Fruit fly (Drosophila melanogaster) whole organism, embryonic: ENCODE measurements around the gene Ptp10D.
A peak's percentile ranks its signal among the peaks of the same experiment; 100 is the strongest.

ENCODE experiments used
- Bteb2 ChIP-seq: fragments of 200-800 bp; sonication (Bioruptor generic); optimal IDR thresholded peaks from 2 replicates; lab custom pipeline; 2016; ENCODE audit warnings: missing biosample characterization, missing genetic modification characterization
- CG10209 ChIP-seq: fragments of 200-800 bp; sonication (Bioruptor generic); optimal IDR thresholded peaks from 3 replicates; lab custom pipeline; 2017; ENCODE audit warnings: missing biosample characterization, mild to moderate bottlenecking, missing genetic modification characterization, missing genetic modification reagents
- CG10959 ChIP-seq: fragments of 200-800 bp; sonication (Bioruptor generic); IDR thresholded peaks from 2 replicates; pipeline ENCODE4 v1.3.6; 2022; ENCODE audit warnings: missing biosample characterization, missing genetic modification characterization
- CG11696 ChIP-seq: fragments of 200-800 bp; sonication (Bioruptor generic); IDR thresholded peaks from 2 replicates; pipeline ENCODE4 v1.3.6; 2022; ENCODE audit warnings: missing biosample characterization, missing genetic modification characterization
- CG15011 ChIP-seq: fragments of 200-800 bp; sonication (Bioruptor generic); optimal IDR thresholded peaks from 3 replicates; lab custom pipeline; 2018; ENCODE audit warnings: missing biosample characterization, mild to moderate bottlenecking, missing genetic modification characterization
- CG15269 ChIP-seq: fragments of 200-800 bp; sonication (Bioruptor generic); optimal IDR thresholded peaks from 2 replicates; lab custom pipeline; 2018; ENCODE audit warnings: missing biosample characterization, mild to moderate bottlenecking, missing genetic modification characterization, moderate library complexity
- CG1603 ChIP-seq: fragments of 200-800 bp; sonication (Bioruptor generic); optimal IDR thresholded peaks from 2 replicates; lab custom pipeline; 2019; ENCODE audit warnings: missing biosample characterization, mild to moderate bottlenecking, missing genetic modification characterization, moderate library complexity
- CG17361 ChIP-seq: fragments of 200-800 bp; sonication (Bioruptor generic); IDR thresholded peaks from 3 replicates; pipeline ENCODE4 v1.3.6; 2022; ENCODE audit warnings: missing biosample characterization, missing genetic modification characterization
- CG17385 ChIP-seq: fragments of 200-800 bp; sonication (Bioruptor generic); optimal IDR thresholded peaks from 3 replicates; lab custom pipeline; 2018; ENCODE audit warnings: missing biosample characterization, mild to moderate bottlenecking, missing genetic modification characterization
- CG30403 ChIP-seq: fragments of 200-800 bp; sonication (Bioruptor generic); optimal IDR thresholded peaks from 3 replicates; lab custom pipeline; 2016; ENCODE audit warnings: missing biosample characterization, missing genetic modification characterization
- CG3065 ChIP-seq: fragments of 200-800 bp; sonication (Bioruptor generic); optimal IDR thresholded peaks from 2 replicates; lab custom pipeline; 2016; ENCODE audit warnings: missing biosample characterization, missing genetic modification characterization
- CG3995 ChIP-seq: fragments of 200-800 bp; sonication (Bioruptor generic); optimal IDR thresholded peaks from 3 replicates; lab custom pipeline; 2016; ENCODE audit warnings: missing biosample characterization, missing genetic modification characterization
- CG6854 ChIP-seq: fragments of 200-800 bp; sonication (Bioruptor generic); optimal IDR thresholded peaks from 3 replicates; lab custom pipeline; 2017; ENCODE audit warnings: missing biosample characterization, mild to moderate bottlenecking, missing genetic modification characterization
- CG8359 ChIP-seq: fragments of 200-800 bp; sonication (Bioruptor generic); optimal IDR thresholded peaks from 2 replicates; lab custom pipeline; 2017; ENCODE audit warnings: missing biosample characterization, mild to moderate bottlenecking, missing genetic modification characterization, borderline replicate concordance
- CG8478 ChIP-seq: fragments of >200 bp; optimal IDR thresholded peaks from 2 replicates; lab custom pipeline; 2018
- CG8924 ChIP-seq: fragments of 200-800 bp; optimal IDR thresholded peaks from 3 replicates; lab custom pipeline; 2019; ENCODE audit warnings: missing biosample characterization, mild to moderate bottlenecking, missing genetic modification characterization, moderate library complexity
- CG9437 ChIP-seq: fragments of 200-800 bp; sonication (Bioruptor generic); optimal IDR thresholded peaks from 2 replicates; lab custom pipeline; 2018; ENCODE audit warnings: missing biosample characterization, mild to moderate bottlenecking, missing genetic modification characterization
- CG9876 ChIP-seq: fragments of 200-800 bp; sonication (Bioruptor generic); optimal IDR thresholded peaks from 2 replicates; lab custom pipeline; 2016; ENCODE audit warnings: missing biosample characterization, missing genetic modification characterization
- Fer3 ChIP-seq: fragments of 200-800 bp; sonication (Bioruptor generic); optimal IDR thresholded peaks from 2 replicates; lab custom pipeline; 2018; ENCODE audit warnings: missing biosample characterization, mild to moderate bottlenecking, missing genetic modification characterization, moderate library complexity
- Gsc ChIP-seq: fragments of 200-800 bp; sonication (Bioruptor generic); IDR thresholded peaks from 2 replicates; pipeline ENCODE4 v1.3.6; 2022; ENCODE audit warnings: missing biosample characterization, missing genetic modification characterization
- HLHmδ ChIP-seq: fragments of 200-800 bp; sonication (Bioruptor generic); optimal IDR thresholded peaks from 2 replicates; lab custom pipeline; 2018; ENCODE audit warnings: missing biosample characterization, mild to moderate bottlenecking, missing genetic modification characterization, moderate library complexity
- Hr3 ChIP-seq: fragments of 200-800 bp; sonication (Bioruptor generic); optimal IDR thresholded peaks from 3 replicates; lab custom pipeline; 2016; ENCODE audit warnings: missing biosample characterization, missing genetic modification characterization
- Hr78 ChIP-seq, 2 experiments: fragments of 200-800 bp in 1 of 2; fragments of >200 bp in 1 of 2; sonication (Bioruptor generic) in 1 of 2; optimal IDR thresholded peaks; 2 replicates each; lab custom pipeline; 2017 to 2019; ENCODE audit warnings: missing biosample characterization in 2 of 2, missing genetic modification characterization in 2 of 2, mild to moderate bottlenecking in 1 of 2, moderate library complexity in 1 of 2
- Hsf ChIP-seq: fragments of 200-800 bp; sonication (Bioruptor generic); optimal IDR thresholded peaks from 3 replicates; lab custom pipeline; 2016; ENCODE audit warnings: missing biosample characterization, missing genetic modification characterization
- NK7.1 ChIP-seq: fragments of 200-800 bp; sonication (Bioruptor generic); optimal IDR thresholded peaks from 3 replicates; lab custom pipeline; 2016; ENCODE audit warnings: missing biosample characterization, missing genetic modification characterization
- Sin3A ChIP-seq: fragments of >200 bp; optimal IDR thresholded peaks from 2 replicates; lab custom pipeline; 2018
- Sry-β ChIP-seq: fragments of 200-800 bp; sonication (Bioruptor generic); optimal IDR thresholded peaks from 2 replicates; lab custom pipeline; 2018; ENCODE audit warnings: missing biosample characterization, mild to moderate bottlenecking, missing genetic modification characterization, moderate library complexity
- Ssrp ChIP-seq: fragments of 200-800 bp; sonication (Bioruptor generic); optimal IDR thresholded peaks from 2 replicates; lab custom pipeline; 2018; ENCODE audit warnings: missing biosample characterization, mild to moderate bottlenecking, missing genetic modification characterization, moderate library complexity
- Xbp1 ChIP-seq: fragments of 200-800 bp; sonication (Bioruptor generic); optimal IDR thresholded peaks from 3 replicates; lab custom pipeline; 2016; ENCODE audit warnings: missing biosample characterization, mild to moderate bottlenecking, missing genetic modification characterization
- ab ChIP-seq: fragments of 200-800 bp; sonication (Bioruptor generic); optimal IDR thresholded peaks from 2 replicates; lab custom pipeline; 2016; ENCODE audit warnings: missing biosample characterization, missing genetic modification characterization
- bcd ChIP-seq: fragments of 200-800 bp; sonication (Bioruptor generic); optimal IDR thresholded peaks from 2 replicates; lab custom pipeline; 2017; ENCODE audit warnings: missing biosample characterization, mild to moderate bottlenecking, missing genetic modification characterization
- br ChIP-seq: fragments of >200 bp; optimal IDR thresholded peaks from 2 replicates; lab custom pipeline; 2017
- chn ChIP-seq: fragments of 200-800 bp; sonication (Bioruptor generic); optimal IDR thresholded peaks from 2 replicates; lab custom pipeline; 2016; ENCODE audit warnings: missing biosample characterization, missing genetic modification characterization
- crc ChIP-seq: fragments of 200-800 bp; sonication (Bioruptor generic); optimal IDR thresholded peaks from 2 replicates; lab custom pipeline; 2016; ENCODE audit warnings: missing biosample characterization, missing genetic modification characterization
- dpn ChIP-seq, 2 experiments: fragments of 200-800 bp; sonication (Bioruptor generic); optimal IDR thresholded peaks; 3 replicates each; lab custom pipeline; 2016; ENCODE audit warnings: missing biosample characterization in 2 of 2, missing genetic modification characterization in 2 of 2
- fd64A ChIP-seq: fragments of 200-800 bp; sonication (Bioruptor generic); optimal IDR thresholded peaks from 3 replicates; lab custom pipeline; 2018; ENCODE audit warnings: missing biosample characterization, mild to moderate bottlenecking, missing genetic modification characterization
- gfzf ChIP-seq: fragments of 200-800 bp; sonication (Bioruptor generic); optimal IDR thresholded peaks from 2 replicates; lab custom pipeline; 2016; ENCODE audit warnings: missing biosample characterization, mild to moderate bottlenecking, missing genetic modification characterization, moderate library complexity
- ind ChIP-seq: fragments of 200-800 bp; sonication (Bioruptor generic); optimal IDR thresholded peaks from 3 replicates; lab custom pipeline; 2016; ENCODE audit warnings: missing biosample characterization, missing genetic modification characterization
- jigr1 ChIP-seq: fragments of 200-800 bp; sonication (Bioruptor generic); IDR thresholded peaks from 3 replicates; pipeline ENCODE4 v1.3.6; 2022; ENCODE audit warnings: missing biosample characterization, missing genetic modification characterization
- kni ChIP-seq: fragments of 200-800 bp; sonication (Bioruptor generic); optimal IDR thresholded peaks from 3 replicates; lab custom pipeline; 2017; ENCODE audit warnings: mild to moderate bottlenecking, missing biosample characterization, missing genetic modification reagents, missing genetic modification characterization
- mam ChIP-seq: fragments of 200-800 bp; sonication (Bioruptor generic); optimal IDR thresholded peaks from 3 replicates; lab custom pipeline; 2016; ENCODE audit warnings: missing biosample characterization, missing genetic modification characterization
- nmo ChIP-seq: fragments of 200-800 bp; sonication (Bioruptor generic); optimal IDR thresholded peaks from 2 replicates; lab custom pipeline; 2018; ENCODE audit warnings: missing biosample characterization, mild to moderate bottlenecking, missing genetic modification characterization, moderate library complexity
- nom ChIP-seq: fragments of 200-800 bp; sonication (Bioruptor generic); optimal IDR thresholded peaks from 2 replicates; lab custom pipeline; 2017; ENCODE audit warnings: missing biosample characterization, missing genetic modification characterization, mild to moderate bottlenecking, moderate library complexity, missing genetic modification reagents
- onecut ChIP-seq: fragments of 200-800 bp; sonication (Bioruptor generic); IDR thresholded peaks from 2 replicates; pipeline ENCODE4 v1.3.6; 2022; ENCODE audit warnings: missing biosample characterization, missing genetic modification characterization
- org-1 ChIP-seq: fragments of 200-800 bp; sonication (Bioruptor generic); optimal IDR thresholded peaks from 2 replicates; lab custom pipeline; 2017; ENCODE audit warnings: missing biosample characterization, missing genetic modification characterization
- pnt ChIP-seq: fragments of 200-800 bp; sonication (Bioruptor generic); optimal IDR thresholded peaks from 3 replicates; lab custom pipeline; 2016; ENCODE audit warnings: missing biosample characterization, missing genetic modification characterization
- sqz ChIP-seq: fragments of 200-800 bp; sonication (Bioruptor generic); optimal IDR thresholded peaks from 3 replicates; lab custom pipeline; 2018; ENCODE audit warnings: missing biosample characterization, mild to moderate bottlenecking, missing genetic modification characterization
- ssp ChIP-seq: fragments of 200-800 bp; sonication (Bioruptor generic); IDR thresholded peaks from 2 replicates; pipeline ENCODE4 v1.3.6; 2022; ENCODE audit warnings: missing biosample characterization, missing genetic modification characterization
- stwl ChIP-seq: fragments of 200-800 bp; sonication (Bioruptor generic); optimal IDR thresholded peaks from 3 replicates; lab custom pipeline; 2018; ENCODE audit warnings: missing biosample characterization, mild to moderate bottlenecking, missing genetic modification characterization, moderate library complexity
- tin ChIP-seq: fragments of 200-800 bp; sonication (Bioruptor generic); optimal IDR thresholded peaks from 3 replicates; lab custom pipeline; 2016; ENCODE audit warnings: missing biosample characterization, missing genetic modification characterization
- tna ChIP-seq: fragments of 200-800 bp; sonication (Bioruptor generic); IDR thresholded peaks from 2 replicates; pipeline ENCODE4 v1.3.6; 2022; ENCODE audit warnings: missing biosample characterization, missing genetic modification characterization; ENCODE audit not compliant: partially characterized antibody

Ptp10D gene

dm6 chrX:11716731-11717326 lies 95.0 kb downstream of the Ptp10D start, which contains the start of gene prtp (continued):
- TF ChIP-seq Hr3 = no peak
- TF ChIP-seq CG17361 (GFP tag; lab: Robert Waterston, UW) = no peak
- no peak for TF ChIP-seq org-1 (GFP tag; lab: Kevin White, UChicago)
- TF ChIP-seq ab (GFP tag; lab: Kevin White, UChicago) = no peak
- no peak for TF ChIP-seq CG9876 (GFP tag; lab: Kevin White, UChicago)
- no peak for TF ChIP-seq chn
- no peak for TF ChIP-seq CG6854 (GFP tag; lab: Kevin White, UChicago)
- no peak for TF ChIP-seq CG10209 (GFP tag; lab: Kevin White, UChicago)
- peak; percentile 57 for TF ChIP-seq stwl
- TF ChIP-seq ssp (GFP tag; lab: Robert Waterston, UW) = 0 out of 2 replicates have a peak, but pooled peaks have one; percentile 19
- no peak for TF ChIP-seq CG11696 (GFP tag; lab: Robert Waterston, UW)
- TF ChIP-seq bcd (GFP tag; lab: Kevin White, UChicago) = no peak
- no peak for TF ChIP-seq jigr1 (GFP tag; lab: Robert Waterston, UW)
- TF ChIP-seq CG17385 (GFP tag; lab: Kevin White, UChicago) = no peak
- TF ChIP-seq Sry-β (GFP tag; lab: Kevin White, UChicago) = peak; percentile 78
- TF ChIP-seq CG15269 = no peak
- TF ChIP-seq fd64A (GFP tag; lab: Kevin White, UChicago) = no peak
- TF ChIP-seq kni (GFP tag; lab: Kevin White, UChicago) = peak; percentile 34
- TF ChIP-seq CG8924 (tag; lab: Kevin White, UChicago) = no peak
- TF ChIP-seq nom = no peak
- peak; percentile 4 for TF ChIP-seq CG1603
- peak; percentile 30 for TF ChIP-seq Fer3 (tag; lab: Kevin White, UChicago)
- TF ChIP-seq tna (GFP tag; lab: Robert Waterston, UW) = no peak
- no peak for TF ChIP-seq CG3065 (GFP tag; lab: Kevin White, UChicago)
- no peak for TF ChIP-seq mam
- TF ChIP-seq NK7.1 (GFP tag; lab: Kevin White, UChicago) = no peak
- no peak for TF ChIP-seq pnt
- no peak for TF ChIP-seq Hsf (GFP tag; lab: Kevin White, UChicago)
- no peak for TF ChIP-seq gfzf (GFP tag; lab: Kevin White, UChicago)
- TF ChIP-seq Xbp1 (GFP tag; lab: Kevin White, UChicago) = peak; percentile 11
- TF ChIP-seq Hr78 (GFP tag; optimal IDR thresholded peaks at IDR 0.05; lab: Kevin White, UChicago) = no peak
- no peak for TF ChIP-seq sqz (GFP tag; lab: Kevin White, UChicago)
- peak; percentile 44 for TF ChIP-seq Sin3A (lab: Kevin White, UChicago)
- no peak for TF ChIP-seq br (lab: Kevin White, UChicago)
- no peak for TF ChIP-seq Gsc (GFP tag; lab: Robert Waterston, UW)
- TF ChIP-seq CG8359 = no peak
- TF ChIP-seq onecut = no peak
- TF ChIP-seq CG3995 (GFP tag; lab: Kevin White, UChicago) = no peak
- TF ChIP-seq CG9437 (GFP tag; lab: Kevin White, UChicago) = no peak
- TF ChIP-seq tin (GFP tag; lab: Kevin White, UChicago) = no peak
- TF ChIP-seq CG8478 (lab: Kevin White, UChicago) = no peak
- TF ChIP-seq nmo (GFP tag; lab: Kevin White, UChicago) = peak; percentile 24
- TF ChIP-seq CG30403 (GFP tag; lab: Kevin White, UChicago) = no peak
- peak; percentile 12; the same call in 1 of the 2 replicates for TF ChIP-seq CG10959 (GFP tag; lab: Robert Waterston, UW)
- peak; percentile 5 for TF ChIP-seq Ssrp (tag; lab: Kevin White, UChicago)
- TF ChIP-seq CG15011 (GFP tag; lab: Kevin White, UChicago) = no peak
- peak in 1 of 2 experiments; percentile 18 for TF ChIP-seq dpn (GFP tag; optimal IDR thresholded peaks at IDR 0.05; lab: Kevin White, UChicago)
- TF ChIP-seq Bteb2 (GFP tag; lab: Kevin White, UChicago) = no peak
- no peak for TF ChIP-seq HLHmδ
- no peak for TF ChIP-seq ind (GFP tag; lab: Kevin White, UChicago)
- TF ChIP-seq crc (GFP tag; lab: Kevin White, UChicago) = no peak
